Fruit fly (Drosophila melanogaster): ENCODE results near the gene Nuak.

Nuak gene

dm6 chr3R:10263972-10264536 is at the start of gene Nuak (continued):
- TF ChIP-seq CG14710 (tag; optimal IDR thresholded peaks at IDR 0.05) (peak; percentile 100), twi (tag; optimal IDR thresholded peaks at IDR 0.05) (peak; percentile 59), Hmx (GFP tag; optimal IDR thresholded peaks at IDR 0.05) (peak; percentile 94), run (tag; optimal IDR thresholded peaks at IDR 0.05) (no peak), Ets65A (GFP tag) (peak; percentile 99), CkIIα-i1 (GFP tag; IDR thresholded peaks at IDR 0.05) (no peak), ERR (GFP tag; optimal IDR thresholded peaks at IDR 0.05) (peak; percentile 80), CG10267 (tag; optimal IDR thresholded peaks at IDR 0.05) (peak; percentile 81), az2 (GFP tag; optimal IDR thresholded peaks at IDR 0.05) (peak; percentile 88), Pdp1 (GFP tag; optimal IDR thresholded peaks at IDR 0.05) (peak; percentile 98), grn (GFP tag; optimal IDR thresholded peaks at IDR 0.05) (peak; percentile 76), CG8924 (tag; optimal IDR thresholded peaks at IDR 0.05) (peak; percentile 72), wek (GFP tag; optimal IDR thresholded peaks at IDR 0.05) (peak; percentile 42), CG18764 (GFP tag; optimal IDR thresholded peaks at IDR 0.05) (peak; percentile 87), CG3838 (GFP tag; optimal IDR thresholded peaks at IDR 0.05) (peak; percentile 70), Hr3 (GFP tag; optimal IDR thresholded peaks at IDR 0.05) (peak; percentile 87), gt (GFP tag; IDR thresholded peaks at IDR 0.05) (no peak), salm (tag; optimal IDR thresholded peaks at IDR 0.05) (peak; percentile 44), Xrp1 (GFP tag; IDR thresholded peaks at IDR 0.05) (no peak), br (optimal IDR thresholded peaks at IDR 0.05) (no peak), E2f1 (GFP tag; IDR thresholded peaks at IDR 0.05) (no peak), ems (GFP tag; optimal IDR thresholded peaks at IDR 0.05) (peak; percentile 93), CG2129 (GFP tag; IDR thresholded peaks at IDR 0.05; ENCODE audit: partially characterized antibody) (no peak), CG9437 (GFP tag; optimal IDR thresholded peaks at IDR 0.05) (peak; percentile 53), pum (GFP tag; optimal IDR thresholded peaks at IDR 0.05) (peak; percentile 95), CG12299 (tag; optimal IDR thresholded peaks at IDR 0.05) (peak; percentile 78), onecut (GFP tag; IDR thresholded peaks at IDR 0.05) (peak; percentile 74), CG3995 (GFP tag; optimal IDR thresholded peaks at IDR 0.05) (peak; percentile 59), nau (GFP tag; optimal IDR thresholded peaks at IDR 0.05) (peak; percentile 61), insv (GFP tag; optimal IDR thresholded peaks at IDR 0.05) (peak in 1 of 2 experiments; percentile 90), bigmax (GFP tag; optimal IDR thresholded peaks at IDR 0.05) (peak; percentile 21), CG13624 (GFP tag; optimal IDR thresholded peaks at IDR 0.05) (peak; percentile 99), CG31388 (GFP tag; optimal IDR thresholded peaks at IDR 0.05) (peak; percentile 54), her (GFP tag; optimal IDR thresholded peaks at IDR 0.05) (peak; percentile 93), Mrtf (GFP tag; IDR thresholded peaks at IDR 0.05) (no peak), CG11398 (GFP tag; optimal IDR thresholded peaks at IDR 0.05) (peak; percentile 72), ac (GFP tag; optimal IDR thresholded peaks at IDR 0.05) (peak; percentile 41), fd96Cb (tag; optimal IDR thresholded peaks at IDR 0.05) (peak; percentile 71), CG7745 (tag; optimal IDR thresholded peaks at IDR 0.05) (peak; percentile 32), gcm (GFP tag; optimal IDR thresholded peaks at IDR 0.05) (peak; percentile 59), luna (GFP tag; optimal IDR thresholded peaks at IDR 0.05) (peak; percentile 95), CG4854 (GFP tag; optimal IDR thresholded peaks at IDR 0.05) (peak; percentile 63), z (GFP tag; IDR thresholded peaks at IDR 0.05) (no peak), repo (GFP tag; optimal IDR thresholded peaks at IDR 0.05) (peak; percentile 93), C15 (GFP tag; IDR thresholded peaks at IDR 0.05) (no peak), CG2120 (GFP tag; optimal IDR thresholded peaks at IDR 0.05) (peak; percentile 97), toy (GFP tag; IDR thresholded peaks at IDR 0.05) (no peak), CG12236 (GFP tag; optimal IDR thresholded peaks at IDR 0.05) (peak; percentile 79), chinmo (GFP tag; IDR thresholded peaks at IDR 0.05; ENCODE audit: partially characterized antibody) (no peak), dpn (GFP tag; optimal IDR thresholded peaks at IDR 0.05) (peak; percentile 94 to 96), sens (GFP tag) (peak; percentile 98)

All from whole organism, embryonic.